Fruit fly (Drosophila melanogaster): ENCODE measurements around the gene CG3817.

dm6 chr3R:14890064-14890709 lies 8.4 kb upstream of the CG3817 start, which contains the start of the genes CycC and UQCR-C1:
- TF ChIP-seq Ets96B (tag; optimal IDR thresholded peaks at IDR 0.05) (no peak), CG8632 (GFP tag; optimal IDR thresholded peaks at IDR 0.05) (no peak), CG32006 (GFP tag; optimal IDR thresholded peaks at IDR 0.05) (no peak), net (GFP tag; optimal IDR thresholded peaks at IDR 0.05) (no peak), Hr39 (GFP tag; optimal IDR thresholded peaks at IDR 0.05) (no peak), achi (GFP tag; optimal IDR thresholded peaks at IDR 0.05) (no peak), Gug (GFP tag; IDR thresholded peaks at IDR 0.05) (no peak), Lpt (GFP tag; optimal IDR thresholded peaks at IDR 0.05) (no peak), lz (GFP tag; optimal IDR thresholded peaks at IDR 0.05) (no peak), ss (GFP tag; optimal IDR thresholded peaks at IDR 0.05) (no peak), Eip75B (GFP tag; optimal IDR thresholded peaks at IDR 0.05) (no peak)
